Worm (Caenorhabditis elegans): Measurements from ENCODE around the gene ppfr-4.
A peak's percentile ranks its signal among the peaks of the same experiment; 100 is the strongest.

DNA sequence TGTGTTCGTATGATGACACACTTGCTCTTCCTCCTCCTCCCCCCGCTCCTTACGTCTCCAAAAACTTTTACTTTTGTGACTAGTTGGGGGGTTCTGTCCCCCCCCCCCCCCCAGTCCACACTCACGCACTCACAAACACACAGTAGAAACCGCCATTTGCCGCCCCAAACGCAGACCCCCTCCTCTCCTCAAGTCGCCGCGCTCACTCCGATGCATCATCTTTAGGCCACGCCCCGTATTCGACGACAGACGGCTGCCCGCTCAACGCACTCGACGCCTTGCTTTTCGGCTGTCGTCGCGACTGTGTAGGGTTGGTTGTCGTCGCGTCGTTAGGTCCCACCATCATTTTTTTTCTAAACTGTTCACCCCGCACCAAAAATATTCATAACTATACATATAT, 16.4 kb downstream of the ppfr-4 start, which contains the start of gene zmp-2:
- no peak for TF ChIP-seq med-1 (GFP tag; optimal IDR thresholded peaks at IDR 0.05; ENCODE audit: insufficient read depth)
- no peak for TF ChIP-seq ref-1 (GFP tag; conservative IDR thresholded peaks at IDR 0.05)
- no peak for TF ChIP-seq ztf-29 (GFP tag; IDR thresholded peaks at IDR 0.05)
- TF ChIP-seq tab-1 (GFP tag; IDR thresholded peaks at IDR 0.05), result no peak
- no peak for TF ChIP-seq flt-1 (GFP tag; IDR thresholded peaks at IDR 0.05)
- TF ChIP-seq cog-1 (tag; optimal IDR thresholded peaks at IDR 0.05), result no peak
- no peak for TF ChIP-seq T22C8.4 (GFP tag; IDR thresholded peaks at IDR 0.05)
- TF ChIP-seq klf-2 (GFP tag; conservative IDR thresholded peaks at IDR 0.05), result 0 out of 2 replicates have a peak, but pooled peaks have one; percentile 27

All from whole organism, midembryonic.